Worm (Caenorhabditis elegans): Measurements from ENCODE around the gene R08B4.3.

DNA sequence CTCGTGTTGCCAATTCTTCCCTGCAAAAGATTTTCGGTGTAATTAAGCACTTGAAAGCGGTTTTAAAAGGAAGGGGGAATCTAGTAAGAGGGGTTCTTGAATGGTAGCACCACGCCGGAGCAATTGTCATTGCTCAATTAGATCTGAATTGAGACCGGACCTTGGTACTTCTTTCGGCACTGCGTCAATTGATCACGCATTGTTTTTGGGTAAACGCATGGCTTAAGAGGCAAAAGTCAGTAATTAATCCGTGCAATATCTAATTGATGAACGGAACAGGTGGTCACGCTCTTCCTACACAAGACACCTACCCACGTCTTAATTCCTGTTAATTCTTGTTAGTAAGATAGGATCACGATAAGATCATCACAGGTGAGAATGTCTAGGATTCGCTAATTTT lies 3.2 kb upstream of the R08B4.3 start:
- TF ChIP-seq unc-62 (GFP tag; optimal IDR thresholded peaks at IDR 0.05) (no peak), aly-2 (tag; optimal IDR thresholded peaks at IDR 0.05) (no peak), skn-1 (tag; optimal IDR thresholded peaks at IDR 0.05) (no peak)
